Fruit fly (Drosophila melanogaster) whole organism, embryonic: ENCODE results near the gene CG6283.
A peak's percentile ranks its signal among the peaks of the same experiment; 100 is the strongest.

Experiments used
- Adf1 ChIP-seq: fragments of 200-800 bp; sonication (Bioruptor generic); IDR thresholded peaks from 2 replicates; pipeline ENCODE4 v1.3.6; 2022; ENCODE audit warnings: missing biosample characterization, missing genetic modification characterization
- Awh ChIP-seq: fragments of 200-800 bp; sonication (Bioruptor generic); IDR thresholded peaks from 2 replicates; pipeline ENCODE4, ENCODE4 v1.3.6; 2022; ENCODE audit warnings: missing biosample characterization, missing genetic modification characterization
- Blimp-1 ChIP-seq: fragments of 200-800 bp; sonication (Bioruptor generic); optimal IDR thresholded peaks from 3 replicates; lab custom pipeline; 2018; ENCODE audit warnings: missing biosample characterization, missing genetic modification characterization, mild to moderate bottlenecking, moderate library complexity, missing genetic modification reagents
- CG10321 ChIP-seq: fragments of 200-800 bp; sonication (Bioruptor generic); IDR thresholded peaks from 2 replicates; pipeline ENCODE4 v1.3.6; 2022; ENCODE audit warnings: missing biosample characterization, missing genetic modification characterization
- CG10565 ChIP-seq: fragments of 200-800 bp; sonication (Bioruptor generic); optimal IDR thresholded peaks from 3 replicates; lab custom pipeline; 2016; ENCODE audit warnings: missing biosample characterization, mild to moderate bottlenecking, missing genetic modification characterization
- CG11695 ChIP-seq: fragments of 200-800 bp; sonication (Bioruptor generic); IDR thresholded peaks from 3 replicates; pipeline ENCODE4 v1.3.6; 2022; ENCODE audit warnings: missing biosample characterization, missing genetic modification characterization
- CG13775 ChIP-seq: fragments of 200-800 bp; sonication (Bioruptor generic); optimal IDR thresholded peaks from 3 replicates; lab custom pipeline; 2017; ENCODE audit warnings: missing biosample characterization, mild to moderate bottlenecking, missing genetic modification characterization
- CG15269 ChIP-seq: fragments of 200-800 bp; sonication (Bioruptor generic); optimal IDR thresholded peaks from 2 replicates; lab custom pipeline; 2018; ENCODE audit warnings: missing biosample characterization, mild to moderate bottlenecking, missing genetic modification characterization, moderate library complexity
- CG18262 ChIP-seq: fragments of 200-800 bp; optimal IDR thresholded peaks from 3 replicates; lab custom pipeline; 2019; ENCODE audit warnings: missing biosample characterization, mild to moderate bottlenecking, missing genetic modification characterization, moderate library complexity
- CG31224 ChIP-seq: fragments of 200-800 bp; sonication (Bioruptor generic); IDR thresholded peaks from 2 replicates; pipeline ENCODE4 v1.3.6; 2022; ENCODE audit warnings: missing biosample characterization, missing genetic modification characterization
- CG31388 ChIP-seq: fragments of 200-800 bp; sonication (Bioruptor generic); optimal IDR thresholded peaks from 2 replicates; lab custom pipeline; 2016; ENCODE audit warnings: missing biosample characterization, missing genetic modification characterization
- CG3838 ChIP-seq: fragments of 200-800 bp; sonication (Bioruptor generic); optimal IDR thresholded peaks from 3 replicates; lab custom pipeline; 2016; ENCODE audit warnings: missing biosample characterization, missing genetic modification characterization
- CG6689 ChIP-seq: fragments of 200-800 bp; sonication (Bioruptor generic); IDR thresholded peaks from 2 replicates; pipeline ENCODE4 v1.3.6; 2022; ENCODE audit warnings: missing biosample characterization, missing genetic modification characterization
- CG8388 ChIP-seq: fragments of 200-800 bp; sonication (Bioruptor generic); optimal IDR thresholded peaks from 2 replicates; lab custom pipeline; 2019; ENCODE audit warnings: missing biosample characterization, mild to moderate bottlenecking, missing genetic modification characterization, moderate library complexity
- CG8478 ChIP-seq: fragments of >200 bp; optimal IDR thresholded peaks from 2 replicates; lab custom pipeline; 2018
- CG9797 ChIP-seq: fragments of 200-800 bp; sonication (Bioruptor generic); optimal IDR thresholded peaks from 3 replicates; lab custom pipeline; 2018; ENCODE audit warnings: missing biosample characterization, mild to moderate bottlenecking, missing genetic modification characterization
- CkIIα-i1 ChIP-seq: fragments of 200-800 bp; sonication (Bioruptor generic); IDR thresholded peaks from 2 replicates; pipeline ENCODE4 v1.3.6; 2022; ENCODE audit warnings: missing biosample characterization, missing genetic modification characterization
- D ChIP-seq, 2 experiments: fragments of 200-800 bp in 1 of 2; fragments of >200 bp in 1 of 2; sonication (Bioruptor generic) in 1 of 2; optimal IDR thresholded peaks; 2 replicates in 1 of 2; 3 replicates in 1 of 2; lab custom pipeline; 2017; ENCODE audit warnings: mild to moderate bottlenecking in 1 of 2, missing biosample characterization in 1 of 2, missing genetic modification characterization in 1 of 2, missing genetic modification reagents in 1 of 2
- Doc3 ChIP-seq: fragments of 200-800 bp; sonication (Bioruptor generic); IDR thresholded peaks from 3 replicates; pipeline ENCODE4 v1.3.6; 2022; ENCODE audit warnings: missing biosample characterization, missing genetic modification characterization; ENCODE audit not compliant: partially characterized antibody
- Drgx ChIP-seq: fragments of 200-800 bp; sonication (Bioruptor generic); IDR thresholded peaks from 2 replicates; pipeline ENCODE4 v1.3.6; 2022; ENCODE audit warnings: missing biosample characterization, missing genetic modification characterization
- H2.0 ChIP-seq: fragments of 200-800 bp; sonication (Bioruptor generic); IDR thresholded peaks from 2 replicates; pipeline ENCODE4 v1.3.6; 2022; ENCODE audit warnings: missing biosample characterization, missing genetic modification characterization
- HLH4C ChIP-seq: fragments of 200-800 bp; sonication (Bioruptor generic); IDR thresholded peaks from 3 replicates; pipeline ENCODE4 v1.3.6; 2022; ENCODE audit warnings: missing biosample characterization, missing genetic modification characterization; ENCODE audit not compliant: partially characterized antibody
- Hmr ChIP-seq: fragments of 200-800 bp; sonication (Bioruptor generic); optimal IDR thresholded peaks from 3 replicates; lab custom pipeline; 2017; ENCODE audit warnings: mild to moderate bottlenecking, missing biosample characterization, missing genetic modification reagents, missing genetic modification characterization
- Hmx ChIP-seq: fragments of 200-800 bp; sonication (Bioruptor generic); optimal IDR thresholded peaks from 2 replicates; lab custom pipeline; 2016; ENCODE audit warnings: missing biosample characterization, missing genetic modification characterization
- Hsf ChIP-seq: fragments of 200-800 bp; sonication (Bioruptor generic); optimal IDR thresholded peaks from 3 replicates; lab custom pipeline; 2016; ENCODE audit warnings: missing biosample characterization, missing genetic modification characterization
- Ptx1 ChIP-seq: fragments of 200-800 bp; sonication (Bioruptor generic); IDR thresholded peaks from 2 replicates; pipeline ENCODE4 v1.3.6; 2022; ENCODE audit warnings: missing biosample characterization, missing genetic modification characterization
- Scr ChIP-seq: fragments of 200-800 bp; sonication (Bioruptor generic); IDR thresholded peaks from 2 replicates; pipeline ENCODE4 v1.3.6; 2022; ENCODE audit warnings: missing biosample characterization, missing genetic modification characterization; ENCODE audit not compliant: partially characterized antibody
- TFAM ChIP-seq: fragments of 200-800 bp; sonication (Bioruptor generic); optimal IDR thresholded peaks from 2 replicates; lab custom pipeline; 2017; ENCODE audit warnings: missing biosample characterization, missing genetic modification characterization, inconsistent platforms
- Trl ChIP-seq, 3 experiments: fragments of >200 bp in 2 of 3; fragments of 200-800 bp in 1 of 3; sonication (Bioruptor generic) in 1 of 3; optimal IDR thresholded peaks; 2 replicates in 1 of 3; 3 replicates in 2 of 3; lab custom pipeline; 2016 to 2017; ENCODE audit warnings: missing biosample characterization in 1 of 3, missing genetic modification characterization in 1 of 3
- Xrp1 ChIP-seq: fragments of 200-800 bp; sonication (Bioruptor generic); IDR thresholded peaks from 2 replicates; pipeline ENCODE4 v1.3.6; 2022; ENCODE audit warnings: missing biosample characterization, missing genetic modification characterization
- ara ChIP-seq: fragments of 200-800 bp; sonication (Bioruptor generic); IDR thresholded peaks from 2 replicates; pipeline ENCODE4 v1.3.6; 2022; ENCODE audit warnings: missing biosample characterization, missing genetic modification characterization
- bbx ChIP-seq: fragments of 200-800 bp; sonication (Bioruptor generic); IDR thresholded peaks from 2 replicates; pipeline ENCODE4 v1.3.6; 2022; ENCODE audit warnings: missing biosample characterization, missing genetic modification characterization; ENCODE audit not compliant: partially characterized antibody
- chif ChIP-seq, 2 experiments: fragments of 200-800 bp; sonication (Bioruptor generic); optimal IDR thresholded peaks; 3 replicates each; lab custom pipeline; 2016; ENCODE audit warnings: missing biosample characterization in 2 of 2, missing genetic modification characterization in 2 of 2
- chinmo ChIP-seq: fragments of 200-800 bp; sonication (Bioruptor generic); IDR thresholded peaks from 4 replicates; pipeline ENCODE4 v1.3.6; 2022; ENCODE audit warnings: missing biosample characterization, missing genetic modification characterization; ENCODE audit not compliant: partially characterized antibody
- chn ChIP-seq: fragments of 200-800 bp; sonication (Bioruptor generic); optimal IDR thresholded peaks from 2 replicates; lab custom pipeline; 2016; ENCODE audit warnings: missing biosample characterization, missing genetic modification characterization
- fd102C ChIP-seq: fragments of 200-800 bp; sonication (Bioruptor generic); optimal IDR thresholded peaks from 2 replicates; lab custom pipeline; 2018; ENCODE audit warnings: missing biosample characterization, mild to moderate bottlenecking, missing genetic modification characterization, moderate library complexity
- fd96Cb ChIP-seq: fragments of 200-800 bp; sonication (Bioruptor generic); optimal IDR thresholded peaks from 2 replicates; lab custom pipeline; 2018; ENCODE audit warnings: missing biosample characterization, mild to moderate bottlenecking, missing genetic modification characterization, moderate library complexity
- ftz-f1 ChIP-seq: fragments of 200-800 bp; sonication (Bioruptor generic); optimal IDR thresholded peaks from 2 replicates; lab custom pipeline; 2016; ENCODE audit warnings: missing biosample characterization, missing genetic modification characterization
- gem ChIP-seq: fragments of 200-800 bp; sonication (Bioruptor generic); optimal IDR thresholded peaks from 2 replicates; lab custom pipeline; 2019; ENCODE audit warnings: missing biosample characterization, mild to moderate bottlenecking, missing genetic modification characterization, moderate library complexity
- gfzf ChIP-seq: fragments of 200-800 bp; sonication (Bioruptor generic); optimal IDR thresholded peaks from 2 replicates; lab custom pipeline; 2016; ENCODE audit warnings: missing biosample characterization, mild to moderate bottlenecking, missing genetic modification characterization, moderate library complexity
- grn ChIP-seq: fragments of 200-800 bp; sonication (Bioruptor generic); optimal IDR thresholded peaks from 3 replicates; lab custom pipeline; 2017; ENCODE audit warnings: missing biosample characterization, missing genetic modification characterization
- gro ChIP-seq: fragments of 200-800 bp; sonication (Bioruptor generic); optimal IDR thresholded peaks from 2 replicates; lab custom pipeline; 2016; ENCODE audit warnings: missing biosample characterization, missing genetic modification characterization
- jumu ChIP-seq: fragments of 200-800 bp; sonication (Bioruptor generic); optimal IDR thresholded peaks from 3 replicates; lab custom pipeline; 2016; ENCODE audit warnings: missing biosample characterization, missing genetic modification characterization
- otp ChIP-seq: fragments of 200-800 bp; sonication (Bioruptor generic); IDR thresholded peaks from 3 replicates; pipeline ENCODE4, ENCODE4 v1.3.6; 2022; ENCODE audit warnings: missing biosample characterization, missing genetic modification characterization
- pum ChIP-seq: fragments of 200-800 bp; sonication (Bioruptor generic); optimal IDR thresholded peaks from 2 replicates; lab custom pipeline; 2016; ENCODE audit warnings: missing biosample characterization, missing genetic modification characterization
- row ChIP-seq: fragments of 200-800 bp; sonication (Bioruptor generic); IDR thresholded peaks from 3 replicates; pipeline ENCODE4 v1.3.6; 2022; ENCODE audit warnings: missing biosample characterization, missing genetic modification characterization
- unc-4 ChIP-seq: fragments of 200-800 bp; sonication (Bioruptor generic); IDR thresholded peaks from 2 replicates; pipeline ENCODE4 v1.3.6; 2022; ENCODE audit warnings: missing biosample characterization, missing genetic modification characterization; ENCODE audit not compliant: partially characterized antibody
- vvl ChIP-seq: fragments of 200-800 bp; sonication (Bioruptor generic); IDR thresholded peaks from 2 replicates; pipeline ENCODE4 v1.3.6; 2022; ENCODE audit warnings: missing biosample characterization, missing genetic modification characterization

CG6283 gene

dm6 chr3R:27069810-27070625, 48.8 kb upstream of the CG6283 start, which contains the start of gene spz (continued):
- no peak for TF ChIP-seq bbx (GFP tag; lab: Robert Waterston, UW)
- TF ChIP-seq Ptx1 (GFP tag; lab: Robert Waterston, UW) = peak; percentile 40; the same call in 1 of the 2 replicates
- no peak for TF ChIP-seq otp (GFP tag; lab: Robert Waterston, UW)
- TF ChIP-seq Doc3 (GFP tag; lab: Robert Waterston, UW) = 0 out of 3 replicates have a peak, but pooled peaks have one; percentile 28
- TF ChIP-seq pum = no peak
- TF ChIP-seq CG9797 = no peak
- TF ChIP-seq fd102C (GFP tag; lab: Kevin White, UChicago) = no peak
- TF ChIP-seq grn = peak; percentile 53
- TF ChIP-seq CG31224 = no peak
- TF ChIP-seq CG6689 (GFP tag; lab: Robert Waterston, UW) = 0 out of 2 replicates have a peak, but pooled peaks have one; percentile 26
- TF ChIP-seq H2.0 (GFP tag; lab: Robert Waterston, UW) = no peak
- TF ChIP-seq TFAM (GFP tag; lab: Kevin White, UChicago) = no peak
- TF ChIP-seq Xrp1 (GFP tag; lab: Robert Waterston, UW) = no peak
- TF ChIP-seq row (GFP tag; lab: Robert Waterston, UW) = peak; percentile 46; the same call in 1 of the 3 replicates
- peak; percentile 95 for TF ChIP-seq chinmo (GFP tag; lab: Robert Waterston, UW)
- peak; percentile 81 for TF ChIP-seq Blimp-1
- TF ChIP-seq Trl (optimal IDR thresholded peaks at IDR 0.05; lab: Kevin White, UChicago) = peak; percentile 45 to 69
- no peak for TF ChIP-seq Trl (GFP tag; optimal IDR thresholded peaks at IDR 0.05; lab: Kevin White, UChicago)
- no peak for TF ChIP-seq chif (GFP tag; optimal IDR thresholded peaks at IDR 0.05; lab: Kevin White, UChicago)
- TF ChIP-seq gem = peak; percentile 61
- no peak for TF ChIP-seq CkIIα-i1
- no peak for TF ChIP-seq Scr (GFP tag; lab: Robert Waterston, UW)
- TF ChIP-seq jumu (GFP tag; lab: Kevin White, UChicago) = no peak
- peak; percentile 60 for TF ChIP-seq ftz-f1
- peak; percentile 43 for TF ChIP-seq Hmr
- peak; percentile 74 for TF ChIP-seq CG8478 (lab: Kevin White, UChicago)
- TF ChIP-seq Adf1 = peak; percentile 54
- TF ChIP-seq unc-4 = 0 out of 2 replicates have a peak, but pooled peaks have one; percentile 26
- no peak for TF ChIP-seq HLH4C (GFP tag; lab: Robert Waterston, UW)
- peak; percentile 85 for TF ChIP-seq CG10321
- no peak for TF ChIP-seq CG3838 (GFP tag; lab: Kevin White, UChicago)
- peak; percentile 72 for TF ChIP-seq Awh (GFP tag; lab: Robert Waterston, UW)
- TF ChIP-seq CG11695 (GFP tag; lab: Robert Waterston, UW) = peak; percentile 54; the same call in 1 of the 3 replicates
- TF ChIP-seq Hmx (GFP tag; lab: Kevin White, UChicago) = no peak
- peak; percentile 52 for TF ChIP-seq vvl
- no peak for TF ChIP-seq CG18262 (tag; lab: Kevin White, UChicago)
- no peak for TF ChIP-seq chn (GFP tag; lab: Kevin White, UChicago)
- no peak for TF ChIP-seq CG10565
- no peak for TF ChIP-seq gfzf
- no peak for TF ChIP-seq CG13775
- peak; percentile 24 for TF ChIP-seq Hsf (GFP tag; lab: Kevin White, UChicago)
- TF ChIP-seq CG15269 (tag; lab: Kevin White, UChicago) = peak; percentile 44
- TF ChIP-seq CG31388 (GFP tag; lab: Kevin White, UChicago) = no peak
- peak; percentile 6 for TF ChIP-seq fd96Cb (tag; lab: Kevin White, UChicago)
- no peak for TF ChIP-seq D (optimal IDR thresholded peaks at IDR 0.05; lab: Kevin White, UChicago)
- no peak for TF ChIP-seq D (GFP tag; optimal IDR thresholded peaks at IDR 0.05; lab: Kevin White, UChicago)
- TF ChIP-seq Drgx (GFP tag; lab: Robert Waterston, UW) = peak; percentile 30; the same call in 1 of the 2 replicates
- no peak for TF ChIP-seq gro (GFP tag; lab: Kevin White, UChicago)
- TF ChIP-seq ara = no peak
- peak; percentile 18 for TF ChIP-seq CG8388 (GFP tag; lab: Kevin White, UChicago)
